Worm (Caenorhabditis elegans): ENCODE results near the gene Y69A2AR.31.
A peak's percentile ranks its signal among the peaks of the same experiment; 100 is the strongest.

ce11 chrIV:2639666-2640273, 24.0 kb downstream of the Y69A2AR.31 start:
- TF ChIP-seq odd-2 (tag; optimal IDR thresholded peaks at IDR 0.05) (no peak), ama-1 (optimal IDR thresholded peaks at IDR 0.05) (no peak), ceh-34 (tag; optimal IDR thresholded peaks at IDR 0.05) (peak; percentile 14), nfya-1 (tag; optimal IDR thresholded peaks at IDR 0.05) (no peak), sox-4 (tag; optimal IDR thresholded peaks at IDR 0.05) (peak; percentile 38), ceh-19 (GFP tag; optimal IDR thresholded peaks at IDR 0.05) (no peak)
